Fruit fly (Drosophila melanogaster) whole organism, prepupa: ENCODE measurements around the gene sol.
A peak's percentile ranks its signal among the peaks of the same experiment; 100 is the strongest.

Experiments
- Blimp-1 ChIP-seq: fragments of 200-800 bp; sonication (Bioruptor generic); optimal IDR thresholded peaks from 3 replicates; lab custom pipeline; 2017; ENCODE audit warnings: missing biosample characterization, missing genetic modification characterization, mild to moderate bottlenecking, moderate library complexity, missing genetic modification reagents
- CG10631 ChIP-seq: fragments of 200-800 bp; sonication (Bioruptor generic); optimal IDR thresholded peaks from 2 replicates; lab custom pipeline; 2016; ENCODE audit warnings: missing biosample characterization, missing genetic modification characterization
- CG11762 ChIP-seq: fragments of 200-800 bp; sonication (Bioruptor generic); optimal IDR thresholded peaks from 3 replicates; lab custom pipeline; 2016; ENCODE audit warnings: missing biosample characterization, missing genetic modification characterization; ENCODE audit not compliant: insufficient read depth
- CG1621 ChIP-seq: fragments of 200-800 bp; sonication (Bioruptor generic); optimal IDR thresholded peaks from 3 replicates; lab custom pipeline; 2018; ENCODE audit warnings: missing biosample characterization, mild to moderate bottlenecking, missing genetic modification characterization
- CG3032 ChIP-seq: fragments of 200-800 bp; optimal IDR thresholded peaks from 2 replicates; lab custom pipeline; 2019; ENCODE audit warnings: missing biosample characterization, mild to moderate bottlenecking, missing genetic modification characterization, moderate library complexity
- CG31627 ChIP-seq: fragments of 200-800 bp; sonication (Bioruptor generic); optimal IDR thresholded peaks from 3 replicates; lab custom pipeline; 2016; ENCODE audit warnings: missing biosample characterization, missing genetic modification characterization
- CG32006 ChIP-seq: fragments of 200-800 bp; sonication (Bioruptor generic); optimal IDR thresholded peaks from 3 replicates; lab custom pipeline; 2017; ENCODE audit warnings: missing biosample characterization, mild to moderate bottlenecking, missing genetic modification characterization
- CG34406 ChIP-seq: fragments of 200-800 bp; sonication (Bioruptor generic); optimal IDR thresholded peaks from 3 replicates; lab custom pipeline; 2016; ENCODE audit warnings: missing biosample characterization, missing genetic modification characterization
- CG4318 ChIP-seq: fragments of 200-800 bp; sonication (Bioruptor generic); optimal IDR thresholded peaks from 3 replicates; lab custom pipeline; 2017; ENCODE audit warnings: missing biosample characterization, mild to moderate bottlenecking, missing genetic modification characterization
- CG6276 ChIP-seq: fragments of 200-800 bp; sonication (Bioruptor generic); optimal IDR thresholded peaks from 2 replicates; lab custom pipeline; 2017; ENCODE audit warnings: missing biosample characterization, mild to moderate bottlenecking, missing genetic modification characterization
- CG6792 ChIP-seq: fragments of 200-800 bp; sonication (Bioruptor generic); optimal IDR thresholded peaks from 3 replicates; lab custom pipeline; 2016; ENCODE audit warnings: missing biosample characterization, missing genetic modification characterization
- CG6854 ChIP-seq: fragments of 200-800 bp; sonication (Bioruptor generic); optimal IDR thresholded peaks from 2 replicates; lab custom pipeline; 2017; ENCODE audit warnings: missing biosample characterization, mild to moderate bottlenecking, missing genetic modification characterization
- CG7368 ChIP-seq: fragments of 200-800 bp; sonication (Bioruptor generic); optimal IDR thresholded peaks from 3 replicates; lab custom pipeline; 2016; ENCODE audit warnings: missing biosample characterization, missing genetic modification characterization
- CG8632 ChIP-seq: fragments of 200-800 bp; sonication (Bioruptor generic); optimal IDR thresholded peaks from 3 replicates; lab custom pipeline; 2016; ENCODE audit warnings: missing biosample characterization, missing genetic modification characterization
- CG9139 ChIP-seq: fragments of 200-800 bp; sonication (Bioruptor generic); optimal IDR thresholded peaks from 3 replicates; lab custom pipeline; 2017; ENCODE audit warnings: missing biosample characterization, mild to moderate bottlenecking, missing genetic modification characterization
- Eip75B ChIP-seq: fragments of 200-800 bp; sonication (Bioruptor generic); optimal IDR thresholded peaks from 3 replicates; lab custom pipeline; 2016; ENCODE audit warnings: missing biosample characterization, missing genetic modification characterization
- Eip78C ChIP-seq: fragments of 200-800 bp; sonication (Bioruptor generic); peaks from one replicate; lab custom pipeline; 2016; ENCODE audit warnings: missing biosample characterization, missing genetic modification characterization
- Eip93F ChIP-seq: fragments of 200-800 bp; sonication (Bioruptor generic); optimal IDR thresholded peaks from 2 replicates; lab custom pipeline; 2016; ENCODE audit warnings: missing biosample characterization, mild to moderate bottlenecking, missing genetic modification characterization
- Ets21C ChIP-seq: fragments of 200-800 bp; sonication (Bioruptor generic); optimal IDR thresholded peaks from 3 replicates; lab custom pipeline; 2016; ENCODE audit warnings: missing biosample characterization, missing genetic modification characterization
- Gug ChIP-seq: fragments of 200-800 bp; sonication (Bioruptor generic); IDR thresholded peaks from 2 replicates; pipeline ENCODE4 v1.3.6; 2022; ENCODE audit warnings: missing biosample characterization, missing genetic modification characterization
- Hr4 ChIP-seq: fragments of 200-800 bp; sonication (Bioruptor generic); optimal IDR thresholded peaks from 3 replicates; lab custom pipeline; 2016; ENCODE audit warnings: missing biosample characterization, missing genetic modification characterization
- Lpt ChIP-seq: fragments of 200-800 bp; sonication (Bioruptor generic); optimal IDR thresholded peaks from 3 replicates; lab custom pipeline; 2016; ENCODE audit warnings: missing biosample characterization, missing genetic modification characterization
- Met ChIP-seq: fragments of 200-800 bp; sonication (Bioruptor generic); optimal IDR thresholded peaks from 3 replicates; lab custom pipeline; 2016; ENCODE audit warnings: missing biosample characterization, missing genetic modification characterization
- OdsH ChIP-seq: fragments of 200-800 bp; sonication (Bioruptor generic); optimal IDR thresholded peaks from 3 replicates; lab custom pipeline; 2016; ENCODE audit warnings: missing biosample characterization, missing genetic modification characterization
- Smox ChIP-seq: fragments of 200-800 bp; sonication (Bioruptor generic); optimal IDR thresholded peaks from 3 replicates; lab custom pipeline; 2016; ENCODE audit warnings: missing biosample characterization, missing genetic modification characterization
- Sox102F ChIP-seq: fragments of 200-800 bp; sonication (Bioruptor generic); optimal IDR thresholded peaks from 2 replicates; lab custom pipeline; 2016; ENCODE audit warnings: missing biosample characterization, mild to moderate bottlenecking, missing genetic modification characterization
- Sox14 ChIP-seq: fragments of 200-800 bp; sonication (Bioruptor generic); optimal IDR thresholded peaks from 3 replicates; lab custom pipeline; 2016; ENCODE audit warnings: missing biosample characterization, missing genetic modification characterization
- Sox15 ChIP-seq: fragments of 200-800 bp; sonication (Bioruptor generic); optimal IDR thresholded peaks from 3 replicates; lab custom pipeline; 2016; ENCODE audit warnings: missing biosample characterization, missing genetic modification characterization
- achi ChIP-seq: fragments of 200-800 bp; sonication (Bioruptor generic); optimal IDR thresholded peaks from 3 replicates; lab custom pipeline; 2016; ENCODE audit warnings: missing biosample characterization, missing genetic modification characterization
- acj6 ChIP-seq: fragments of 200-800 bp; sonication (Bioruptor generic); optimal IDR thresholded peaks from 3 replicates; lab custom pipeline; 2016; ENCODE audit warnings: missing biosample characterization, missing genetic modification characterization
- cyc ChIP-seq: fragments of 200-800 bp; sonication (Bioruptor generic); optimal IDR thresholded peaks from 3 replicates; lab custom pipeline; 2016; ENCODE audit warnings: missing biosample characterization, missing genetic modification characterization
- dac ChIP-seq: fragments of 200-800 bp; sonication (Bioruptor generic); optimal IDR thresholded peaks from 2 replicates; lab custom pipeline; 2017; ENCODE audit warnings: missing biosample characterization, mild to moderate bottlenecking, missing genetic modification characterization
- dsx ChIP-seq: fragments of 200-800 bp; optimal IDR thresholded peaks from 3 replicates; lab custom pipeline; 2019; ENCODE audit warnings: missing biosample characterization, mild to moderate bottlenecking, missing genetic modification characterization, moderate library complexity; ENCODE audit not compliant: poor library complexity, severe bottlenecking
- esn ChIP-seq: fragments of 200-800 bp; sonication (Bioruptor generic); optimal IDR thresholded peaks from 2 replicates; lab custom pipeline; 2016; ENCODE audit warnings: missing biosample characterization, mild to moderate bottlenecking, missing genetic modification characterization, moderate library complexity
- fd59A ChIP-seq: fragments of 200-800 bp; sonication (Bioruptor generic); optimal IDR thresholded peaks from 2 replicates; lab custom pipeline; 2017; ENCODE audit warnings: missing biosample characterization, mild to moderate bottlenecking, missing genetic modification characterization, missing genetic modification reagents
- fd85E ChIP-seq: fragments of 200-800 bp; sonication (Bioruptor generic); optimal IDR thresholded peaks from 3 replicates; lab custom pipeline; 2016; ENCODE audit warnings: missing biosample characterization, missing genetic modification characterization
- fkh ChIP-seq: fragments of 200-800 bp; sonication (Bioruptor generic); optimal IDR thresholded peaks from 3 replicates; lab custom pipeline; 2017; ENCODE audit warnings: missing biosample characterization, mild to moderate bottlenecking, missing genetic modification characterization, moderate library complexity
- lz ChIP-seq: fragments of 200-800 bp; sonication (Bioruptor generic); optimal IDR thresholded peaks from 3 replicates; lab custom pipeline; 2016; ENCODE audit warnings: missing biosample characterization, missing genetic modification characterization
- pdm3 ChIP-seq: fragments of 200-800 bp; sonication (Bioruptor generic); optimal IDR thresholded peaks from 3 replicates; lab custom pipeline; 2016; ENCODE audit warnings: missing biosample characterization, missing genetic modification characterization
- svp ChIP-seq: fragments of 200-800 bp; sonication (Bioruptor generic); peaks from one replicate; lab custom pipeline; 2016; ENCODE audit warnings: missing biosample characterization, missing genetic modification characterization
- vri ChIP-seq: fragments of 200-800 bp; sonication (Bioruptor generic); optimal IDR thresholded peaks from 3 replicates; lab custom pipeline; 2016; ENCODE audit warnings: missing biosample characterization, mild to moderate bottlenecking, missing genetic modification characterization

The sol gene

dm6 chrX:21306485-21307142 lies 43.5 kb upstream of the sol start, which contains the start of gene Abca3 (continued):
- TF ChIP-seq CG31627 (GFP tag; lab: Kevin White, UChicago) (no peak), fkh (GFP tag; lab: Kevin White, UChicago) (peak; percentile 55), Sox15 (GFP tag; lab: Kevin White, UChicago) (no peak), CG9139 (GFP tag; lab: Kevin White, UChicago) (no peak), Hr4 (GFP tag; lab: Kevin White, UChicago) (peak; percentile 6), CG6792 (GFP tag; lab: Kevin White, UChicago) (no peak), esn (GFP tag; lab: Kevin White, UChicago) (no peak), svp (GFP tag; lab: Kevin White, UChicago) (peak; percentile 56), CG34406 (GFP tag; lab: Kevin White, UChicago) (no peak), CG4318 (GFP tag; lab: Kevin White, UChicago) (no peak), Gug (GFP tag; lab: Robert Waterston, UW) (no peak), cyc (GFP tag; lab: Kevin White, UChicago) (no peak)

- TF ChIP-seq Eip78C (GFP tag; lab: Kevin White, UChicago) (peak; percentile 59), CG6854 (peak; percentile 38), Sox14 (GFP tag; lab: Kevin White, UChicago) (peak; percentile 16), esn (GFP tag; lab: Kevin White, UChicago) (peak; percentile 13), CG6276 (no peak), CG9139 (GFP tag; lab: Kevin White, UChicago) (no peak), CG1621 (tag; lab: Kevin White, UChicago) (no peak), fd59A (GFP tag; lab: Kevin White, UChicago) (no peak), lz (peak; percentile 2)
These were observed 34.2 kb upstream of the sol start, which contains the start of gene Rpt6 for dm6 chrX:21315852-21316251. Gene Rpt6, plus strand, starts transcription at chrX:21316052.

- TF ChIP-seq dac (GFP tag; lab: Kevin White, UChicago) (no peak), fkh (GFP tag; lab: Kevin White, UChicago) (no peak), cyc (GFP tag; lab: Kevin White, UChicago) (no peak), CG3032 (tag; lab: Kevin White, UChicago) (no peak)
- TF ChIP-seq, all 60 proteins: peak for 0
These were observed 32.7 kb upstream of the sol start, which contains the start of gene CG1801 for dm6 chrX:21317422-21317821. Gene CG1801, minus strand, starts transcription at chrX:21317522.

- TF ChIP-seq CG32006 (GFP tag; lab: Kevin White, UChicago) (peak; percentile 89), Blimp-1 (GFP tag; lab: Kevin White, UChicago) (peak; percentile 70), cyc (GFP tag; lab: Kevin White, UChicago) (peak; percentile 80), CG1621 (tag; lab: Kevin White, UChicago) (peak; percentile 79), CG7368 (peak; percentile 70), acj6 (GFP tag; lab: Kevin White, UChicago) (peak; percentile 89), CG6854 (peak; percentile 71), Lpt (GFP tag; lab: Kevin White, UChicago) (peak; percentile 78), dsx (GFP tag; lab: Kevin White, UChicago) (peak; percentile 88), Gug (GFP tag; lab: Robert Waterston, UW) (peak; percentile 77), Eip93F (no peak), pdm3 (peak; percentile 89), Sox15 (GFP tag; lab: Kevin White, UChicago) (peak; percentile 85), CG11762 (peak; percentile 82), CG4318 (GFP tag; lab: Kevin White, UChicago) (no peak), Eip78C (GFP tag; lab: Kevin White, UChicago) (peak; percentile 96), CG9139 (GFP tag; lab: Kevin White, UChicago) (no peak), CG8632 (GFP tag; lab: Kevin White, UChicago) (peak; percentile 86), Sox102F (GFP tag; lab: Kevin White, UChicago) (peak; percentile 74), Sox14 (GFP tag; lab: Kevin White, UChicago) (peak; percentile 87), OdsH (GFP tag; lab: Kevin White, UChicago) (peak; percentile 87), fd59A (GFP tag; lab: Kevin White, UChicago) (peak; percentile 84), Met (GFP tag; lab: Kevin White, UChicago) (peak; percentile 89), vri (GFP tag; lab: Kevin White, UChicago) (peak; percentile 54), CG6276 (no peak), CG10631 (GFP tag; lab: Kevin White, UChicago) (peak; percentile 89), Smox (peak; percentile 88), esn (GFP tag; lab: Kevin White, UChicago) (peak; percentile 92), fd85E (GFP tag; lab: Kevin White, UChicago) (no peak), Hr4 (GFP tag; lab: Kevin White, UChicago) (peak; percentile 83), Eip75B (peak; percentile 85), Ets21C (peak; percentile 75), achi (GFP tag; lab: Kevin White, UChicago) (peak; percentile 82)
These were observed 30.8 kb upstream of the sol start, which contains the start of the genes SLIRP1 and anox for dm6 chrX:21319202-21319772. Gene SLIRP1, minus strand, starts transcription at chrX:21319296. Gene anox, minus strand, starts transcription at chrX:21319296.
